Worm (Caenorhabditis elegans): Measurements from ENCODE around the gene gly-14.

DNA sequence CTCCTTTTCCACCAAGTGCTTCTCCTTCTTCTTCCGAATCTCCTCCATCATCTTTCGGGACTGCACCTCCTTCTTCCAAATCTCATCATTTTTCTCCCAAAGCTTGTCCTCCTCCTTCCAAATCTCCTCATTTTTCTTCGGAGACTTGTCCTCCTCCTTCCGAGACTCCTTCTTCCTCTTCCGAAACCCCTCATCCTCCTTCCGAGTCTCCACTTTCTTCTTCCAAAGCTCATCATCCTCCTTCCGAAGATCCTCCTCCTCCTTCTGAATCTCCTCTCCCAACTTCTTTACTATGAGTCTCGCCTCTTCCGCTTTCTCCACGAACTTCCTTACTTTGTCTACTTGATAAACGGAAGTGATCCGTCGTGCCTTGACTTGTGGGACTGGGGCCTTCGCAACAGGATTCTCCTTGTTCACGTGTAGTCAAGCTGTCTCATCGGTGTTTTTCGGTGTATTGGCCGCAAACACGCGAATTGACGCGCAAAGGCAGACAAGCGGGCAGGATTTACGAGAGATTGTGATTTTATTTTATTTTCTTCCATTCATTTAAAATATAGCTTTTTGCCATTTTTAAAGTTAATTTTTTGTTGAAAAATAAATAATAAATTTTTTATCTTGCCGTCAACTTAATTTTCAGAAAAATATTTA, 40.4 kb downstream of the gly-14 start, which contains the start of the genes K01A11.3 and C34C12.12:
- no peak for TF ChIP-seq nhr-76 (tag; optimal IDR thresholded peaks at IDR 0.05)
- no peak for TF ChIP-seq pha-4 (tag; optimal IDR thresholded peaks at IDR 0.05)
- no peak for TF ChIP-seq skn-1 (tag; optimal IDR thresholded peaks at IDR 0.05)
- no peak for TF ChIP-seq R02D3.7 (tag; optimal IDR thresholded peaks at IDR 0.05)
- no peak for TF ChIP-seq nhr-77 (tag; optimal IDR thresholded peaks at IDR 0.05)
- TF ChIP-seq nhr-23 (tag; optimal IDR thresholded peaks at IDR 0.05): no peak
- TF ChIP-seq lsy-12 (tag; optimal IDR thresholded peaks at IDR 0.05): no peak
- no peak for TF ChIP-seq pqm-1 (tag; optimal IDR thresholded peaks at IDR 0.05)
- no peak for TF ChIP-seq unc-39 (tag; optimal IDR thresholded peaks at IDR 0.05)
- no peak for TF ChIP-seq fkh-10 (GFP tag; optimal IDR thresholded peaks at IDR 0.05)
- no peak for TF ChIP-seq ceh-16 (tag; optimal IDR thresholded peaks at IDR 0.05)
- no peak for TF ChIP-seq ceh-9 (tag; optimal IDR thresholded peaks at IDR 0.05)
- TF ChIP-seq lin-39 (tag; optimal IDR thresholded peaks at IDR 0.05): no peak
